Fruit fly (Drosophila melanogaster): ENCODE results near the gene CG6048.
A peak's percentile ranks its signal among the peaks of the same experiment; 100 is the strongest.

CG6048 gene

DNA sequence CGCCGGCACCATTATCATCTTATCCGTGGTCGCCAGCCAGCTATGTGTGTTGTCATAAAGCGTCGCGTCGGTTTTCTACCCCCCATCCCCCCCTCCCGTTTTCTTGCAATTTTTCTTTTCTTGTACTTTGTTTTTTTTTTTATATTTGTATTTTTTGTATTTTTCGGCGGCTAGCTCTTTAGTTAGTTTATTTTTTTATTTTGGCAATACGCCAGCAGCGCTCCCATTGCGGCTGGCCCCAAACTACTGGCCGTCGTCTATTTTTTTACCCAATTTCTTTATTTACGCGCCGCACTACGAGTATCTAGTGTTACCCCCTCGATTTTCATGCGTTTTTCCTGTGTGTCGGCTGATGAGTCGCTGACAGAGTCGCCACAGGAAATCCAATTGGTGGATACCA is 29.0 kb downstream of the CG6048 start:
- TF ChIP-seq gl (tag; optimal IDR thresholded peaks at IDR 0.05): no peak
- peak; percentile 26; the same call in 1 of the 3 replicates for TF ChIP-seq CG4496 (GFP tag; IDR thresholded peaks at IDR 0.05)
- no peak for TF ChIP-seq fd96Ca (GFP tag; IDR thresholded peaks at IDR 0.05)
- no peak for TF ChIP-seq CG17806 (tag; optimal IDR thresholded peaks at IDR 0.05)
- peak; percentile 50 for TF ChIP-seq Ets98B (GFP tag; IDR thresholded peaks at IDR 0.05)
- peak; percentile 23; the same call in 1 of the 2 replicates for TF ChIP-seq CG32121 (GFP tag; IDR thresholded peaks at IDR 0.05)
- no peak for TF ChIP-seq rn (GFP tag; IDR thresholded peaks at IDR 0.05)
- TF ChIP-seq Pif1B (GFP tag; optimal IDR thresholded peaks at IDR 0.05): no peak
- peak; percentile 11; the same call in 1 of the 2 replicates for TF ChIP-seq CG12605 (GFP tag; IDR thresholded peaks at IDR 0.05)

DNA sequence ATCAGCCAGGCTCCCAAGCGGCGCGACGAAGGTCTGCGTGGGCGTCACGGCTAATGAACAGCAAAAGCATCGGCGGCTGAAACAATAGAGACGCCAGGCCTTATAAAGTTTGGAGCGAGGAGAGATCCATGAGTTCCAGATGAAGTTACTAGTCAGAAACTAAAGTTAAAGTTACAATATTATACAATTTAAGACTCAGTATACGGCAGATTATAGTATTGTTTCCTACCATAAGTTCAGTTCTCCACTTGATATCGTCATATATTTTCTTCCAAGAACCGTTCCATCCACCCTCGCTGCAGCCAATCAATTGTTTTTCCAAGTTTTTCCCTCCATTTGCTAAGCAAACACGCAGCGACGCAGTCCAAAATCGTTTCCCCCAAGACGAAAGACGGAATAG is 31.0 kb downstream of the CG6048 start:
- TF ChIP-seq CG17806 (tag; optimal IDR thresholded peaks at IDR 0.05) (no peak), CG32121 (GFP tag; IDR thresholded peaks at IDR 0.05) (no peak), CG9948 (tag; optimal IDR thresholded peaks at IDR 0.05) (no peak), CG12605 (GFP tag; IDR thresholded peaks at IDR 0.05) (no peak), CG14655 (GFP tag; optimal IDR thresholded peaks at IDR 0.05) (no peak)

- TF ChIP-seq fd96Ca (GFP tag; IDR thresholded peaks at IDR 0.05): no peak
- no peak for TF ChIP-seq CG12605 (GFP tag; IDR thresholded peaks at IDR 0.05)
- TF ChIP-seq D1 (tag; optimal IDR thresholded peaks at IDR 0.05): no peak
- TF ChIP-seq EcR (GFP tag; optimal IDR thresholded peaks at IDR 0.05): no peak
- no peak for TF ChIP-seq CG9948 (tag; optimal IDR thresholded peaks at IDR 0.05)
- no peak for TF ChIP-seq CG8301 (tag; optimal IDR thresholded peaks at IDR 0.05)
- no peak for TF ChIP-seq CG14655 (GFP tag; optimal IDR thresholded peaks at IDR 0.05)
- no peak for TF ChIP-seq CG34367 (tag; optimal IDR thresholded peaks at IDR 0.05)
- no peak for TF ChIP-seq CG15710 (tag; optimal IDR thresholded peaks at IDR 0.05)
- TF ChIP-seq Snoo (tag; optimal IDR thresholded peaks at IDR 0.05): no peak
- TF ChIP-seq Ets98B (GFP tag; IDR thresholded peaks at IDR 0.05): no peak
- TF ChIP-seq gl (tag; optimal IDR thresholded peaks at IDR 0.05): no peak
- TF ChIP-seq CG13204 (GFP tag; optimal IDR thresholded peaks at IDR 0.05): no peak
- no peak for TF ChIP-seq Pif1B (GFP tag; optimal IDR thresholded peaks at IDR 0.05)
- no peak for TF ChIP-seq CG8159 (tag; optimal IDR thresholded peaks at IDR 0.05)
- no peak for TF ChIP-seq rn (GFP tag; IDR thresholded peaks at IDR 0.05)
- TF ChIP-seq CG4496 (GFP tag; IDR thresholded peaks at IDR 0.05): no peak
- no peak for TF ChIP-seq Pif1A (GFP tag; optimal IDR thresholded peaks at IDR 0.05)
Observed at dm6 chrX:5987362-5987761, 35.0 kb downstream of the CG6048 start.

- TF ChIP-seq Pif1B (GFP tag; optimal IDR thresholded peaks at IDR 0.05): no peak
- no peak for TF ChIP-seq CG9948 (tag; optimal IDR thresholded peaks at IDR 0.05)
- TF ChIP-seq rn (GFP tag; IDR thresholded peaks at IDR 0.05): no peak
- peak; percentile 79 for TF ChIP-seq gl (tag; optimal IDR thresholded peaks at IDR 0.05)
- TF ChIP-seq CG13204 (GFP tag; optimal IDR thresholded peaks at IDR 0.05): peak; percentile 75
- no peak for TF ChIP-seq CG8159 (tag; optimal IDR thresholded peaks at IDR 0.05)
- peak; percentile 84 for TF ChIP-seq CG12605 (GFP tag; IDR thresholded peaks at IDR 0.05)
- no peak; the same call in 1 of the 2 replicates for TF ChIP-seq CG32121 (GFP tag; IDR thresholded peaks at IDR 0.05)
- TF ChIP-seq Ets98B (GFP tag; IDR thresholded peaks at IDR 0.05): peak; percentile 70
- peak; percentile 37; the same call in 1 of the 3 replicates for TF ChIP-seq fd96Ca (GFP tag; IDR thresholded peaks at IDR 0.05)
- no peak for TF ChIP-seq D1 (tag; optimal IDR thresholded peaks at IDR 0.05)
- TF ChIP-seq CG17806 (tag; optimal IDR thresholded peaks at IDR 0.05): no peak
- peak; percentile 35 for TF ChIP-seq Pif1A (GFP tag; optimal IDR thresholded peaks at IDR 0.05)
- peak; percentile 72 for TF ChIP-seq CG4496 (GFP tag; IDR thresholded peaks at IDR 0.05)
- TF ChIP-seq CG34367 (tag; optimal IDR thresholded peaks at IDR 0.05): peak; percentile 8
- no peak for TF ChIP-seq CG10348 (GFP tag; IDR thresholded peaks at IDR 0.05)
- TF ChIP-seq CG14655 (GFP tag; optimal IDR thresholded peaks at IDR 0.05): peak; percentile 56
- TF ChIP-seq CG8301 (tag; optimal IDR thresholded peaks at IDR 0.05): peak; percentile 18
- TF ChIP-seq CG15710 (tag; optimal IDR thresholded peaks at IDR 0.05): no peak
- TF ChIP-seq Snoo (tag; optimal IDR thresholded peaks at IDR 0.05): no peak
- TF ChIP-seq EcR (GFP tag; optimal IDR thresholded peaks at IDR 0.05): no peak
Observed at dm6 chrX:5988088-5988987, 36.0 kb downstream of the CG6048 start, which contains the start of gene CG5966. TSS of gene CG5966 (plus strand) at chrX:5988791.

DNA sequence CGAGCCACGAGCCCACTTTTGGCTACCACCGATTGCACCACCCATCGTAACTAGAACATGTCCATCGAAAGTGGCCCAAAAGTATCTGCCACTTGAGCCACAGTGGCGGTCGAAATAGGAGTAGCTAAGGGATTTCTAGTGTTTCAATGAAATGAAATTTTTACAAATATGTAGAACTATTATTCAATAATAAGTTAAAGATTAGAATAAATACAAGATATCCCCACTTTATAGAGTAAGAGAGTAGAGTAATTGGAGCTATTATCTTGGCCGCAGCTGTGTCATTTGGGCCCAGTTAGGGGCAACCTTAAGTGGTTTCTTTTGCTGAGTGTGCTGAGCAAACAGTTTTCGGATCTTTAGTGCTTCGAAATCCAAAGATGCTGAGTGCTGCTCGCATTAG is 37.0 kb downstream of the CG6048 start:
- TF ChIP-seq CG14655 (GFP tag; optimal IDR thresholded peaks at IDR 0.05) (peak; percentile 26), D1 (tag; optimal IDR thresholded peaks at IDR 0.05) (no peak), CG8159 (tag; optimal IDR thresholded peaks at IDR 0.05) (no peak), CG4496 (GFP tag; IDR thresholded peaks at IDR 0.05) (peak; percentile 56; the same call in 1 of the 3 replicates), CG17806 (tag; optimal IDR thresholded peaks at IDR 0.05) (no peak)

dm6 chrX:5992141-5992540 is 39.8 kb downstream of the CG6048 start:
- TF ChIP-seq CG17806 (tag; optimal IDR thresholded peaks at IDR 0.05) (no peak), D1 (tag; optimal IDR thresholded peaks at IDR 0.05) (peak; percentile 9), Snoo (tag; optimal IDR thresholded peaks at IDR 0.05) (no peak)

All from whole organism, pupa.